Fruit fly (Drosophila melanogaster): Measurements from ENCODE around the gene CG18558.

The CG18558 gene

dm6 chr2L:2888859-2889443 lies 44.6 kb upstream of the CG18558 start:
- TF ChIP-seq tll (GFP tag; optimal IDR thresholded peaks at IDR 0.05) = peak in 1 of 2 experiments; percentile 86
- TF ChIP-seq nerfin-1 (tag; optimal IDR thresholded peaks at IDR 0.05) = peak; percentile 37
- no peak for TF ChIP-seq CG6791 (GFP tag; IDR thresholded peaks at IDR 0.05; ENCODE audit: partially characterized antibody)
- peak; percentile 51 for TF ChIP-seq Aef1 (GFP tag; IDR thresholded peaks at IDR 0.05)
- peak; percentile 52 for TF ChIP-seq lbe (GFP tag; optimal IDR thresholded peaks at IDR 0.05)
- peak; percentile 52 for TF ChIP-seq kni (GFP tag; optimal IDR thresholded peaks at IDR 0.05)
- TF ChIP-seq chinmo (GFP tag; IDR thresholded peaks at IDR 0.05; ENCODE audit: partially characterized antibody) = peak; percentile 87; the same call in 2 of the 4 replicates
- 0 out of 3 replicates have a peak, but pooled peaks have one; percentile 9 for TF ChIP-seq CG2199 (GFP tag; IDR thresholded peaks at IDR 0.05)
- no peak for TF ChIP-seq run (tag; optimal IDR thresholded peaks at IDR 0.05)
- TF ChIP-seq Opbp (GFP tag; IDR thresholded peaks at IDR 0.05; ENCODE audit: partially characterized antibody) = no peak
- peak; percentile 28 for TF ChIP-seq sens (GFP tag)
- peak; percentile 88 for TF ChIP-seq pros (GFP tag; optimal IDR thresholded peaks at IDR 0.05)
- TF ChIP-seq CG15479 (GFP tag; optimal IDR thresholded peaks at IDR 0.05) = peak; percentile 93
- peak; percentile 54 for TF ChIP-seq trem (tag; optimal IDR thresholded peaks at IDR 0.05)
- no peak for TF ChIP-seq wdn (GFP tag; IDR thresholded peaks at IDR 0.05)
- peak; percentile 34 for TF ChIP-seq CG12769 (tag; optimal IDR thresholded peaks at IDR 0.05)
- TF ChIP-seq CG4360 (GFP tag; IDR thresholded peaks at IDR 0.05) = peak; percentile 99
- no peak for TF ChIP-seq unpg (GFP tag; optimal IDR thresholded peaks at IDR 0.05)
- TF ChIP-seq CG5180 (GFP tag; optimal IDR thresholded peaks at IDR 0.05) = peak; percentile 37
- TF ChIP-seq CG1832 (GFP tag; optimal IDR thresholded peaks at IDR 0.05) = peak; percentile 66
- TF ChIP-seq Blimp-1 (GFP tag; optimal IDR thresholded peaks at IDR 0.05) = peak; percentile 53
- TF ChIP-seq CG12744 (GFP tag; optimal IDR thresholded peaks at IDR 0.05) = no peak
- TF ChIP-seq chm (GFP tag; IDR thresholded peaks at IDR 0.05) = 0 out of 2 replicates have a peak, but pooled peaks have one; percentile 14
- peak; percentile 30 for TF ChIP-seq psq (GFP tag; optimal IDR thresholded peaks at IDR 0.05)
- TF ChIP-seq CG17385 (GFP tag; optimal IDR thresholded peaks at IDR 0.05) = peak; percentile 90
- peak in 1 of 2 experiments; percentile 8 for TF ChIP-seq insv (GFP tag; optimal IDR thresholded peaks at IDR 0.05)
- TF ChIP-seq D19A (tag; optimal IDR thresholded peaks at IDR 0.05) = peak; percentile 45
- TF ChIP-seq luna (GFP tag; optimal IDR thresholded peaks at IDR 0.05) = no peak
- TF ChIP-seq Med (GFP tag) = peak; percentile 72
- peak; percentile 63 for TF ChIP-seq ac (GFP tag; optimal IDR thresholded peaks at IDR 0.05)
- peak; percentile 42 for TF ChIP-seq sqz (GFP tag; optimal IDR thresholded peaks at IDR 0.05)
- TF ChIP-seq twi (tag; optimal IDR thresholded peaks at IDR 0.05) = peak; percentile 75
- TF ChIP-seq cg (GFP tag; optimal IDR thresholded peaks at IDR 0.05) = peak; percentile 84
- TF ChIP-seq D (optimal IDR thresholded peaks at IDR 0.05) = peak; percentile 64
- no peak for TF ChIP-seq D (GFP tag; optimal IDR thresholded peaks at IDR 0.05)
- no peak for TF ChIP-seq CG9876 (GFP tag; optimal IDR thresholded peaks at IDR 0.05)
- peak in 1 of 2 experiments; percentile 31 for TF ChIP-seq crp (GFP tag; optimal IDR thresholded peaks at IDR 0.05)
- TF ChIP-seq sd (tag; optimal IDR thresholded peaks at IDR 0.05) = peak; percentile 44
- TF ChIP-seq Trl (optimal IDR thresholded peaks at IDR 0.05) = peak; percentile 70 to 86
- no peak for TF ChIP-seq Trl (GFP tag; optimal IDR thresholded peaks at IDR 0.05)
- peak; percentile 45; the same call in 2 of the 3 replicates for TF ChIP-seq CG34224 (GFP tag; IDR thresholded peaks at IDR 0.05; ENCODE audit: partially characterized antibody)
- TF ChIP-seq CG8924 (tag; optimal IDR thresholded peaks at IDR 0.05) = peak; percentile 45
- TF ChIP-seq kah (GFP tag; optimal IDR thresholded peaks at IDR 0.05) = peak; percentile 36
- peak; percentile 24 for TF ChIP-seq nau (GFP tag; optimal IDR thresholded peaks at IDR 0.05)
- TF ChIP-seq rib (GFP tag; IDR thresholded peaks at IDR 0.05) = peak; percentile 42; the same call in 1 of the 2 replicates
- TF ChIP-seq CG6175 (GFP tag; IDR thresholded peaks at IDR 0.05) = no peak
- no peak for TF ChIP-seq vvl (GFP tag; IDR thresholded peaks at IDR 0.05)
- TF ChIP-seq CG8281 (tag; optimal IDR thresholded peaks at IDR 0.05) = peak; percentile 91
- no peak for TF ChIP-seq CG8478 (optimal IDR thresholded peaks at IDR 0.05)
- no peak for TF ChIP-seq fru (optimal IDR thresholded peaks at IDR 0.05)
